Worm (Caenorhabditis elegans): ENCODE measurements around the gene T24H10.4.

T24H10.4 gene

DNA sequence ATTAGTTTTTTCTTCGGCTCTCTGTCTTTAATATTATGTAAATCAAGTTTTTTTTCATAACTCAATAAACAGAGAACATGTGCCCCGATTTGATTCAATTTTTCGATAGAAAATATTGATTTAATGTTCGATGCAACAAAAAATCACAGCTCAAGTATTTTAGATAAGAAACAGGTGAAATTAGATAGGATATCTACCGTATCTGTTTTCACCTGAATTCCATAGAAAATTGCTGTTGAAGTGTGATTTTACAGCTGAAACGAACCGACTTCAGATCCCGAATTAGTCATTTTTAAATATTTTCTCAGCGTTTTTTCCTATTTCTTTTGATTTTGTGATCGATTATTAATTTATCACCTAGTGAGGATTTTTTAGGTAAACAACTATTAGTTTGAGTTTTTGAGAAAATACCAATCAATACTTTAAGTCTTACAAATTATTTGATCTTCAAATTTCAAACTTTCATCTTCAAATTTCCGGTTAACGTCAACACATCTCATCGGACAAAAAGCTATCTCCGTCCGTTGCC is 29.9 kb downstream of the T24H10.4 start, which contains the start of gene Y9C2UA.1:
Gene Y9C2UA.1 (plus strand): TSS at position 479 of the 529 bp plus-strand sequence.
- no peak for TF ChIP-seq snpc-4 (tag; optimal IDR thresholded peaks at IDR 0.05)
- TF ChIP-seq ceh-83 (GFP tag; optimal IDR thresholded peaks at IDR 0.05) = no peak
- TF ChIP-seq cnd-1 (tag; optimal IDR thresholded peaks at IDR 0.05) = no peak
- TF ChIP-seq unc-120 (tag; optimal IDR thresholded peaks at IDR 0.05; ENCODE audit: poor library complexity, severe bottlenecking) = no peak
- TF ChIP-seq zip-8 (tag; optimal IDR thresholded peaks at IDR 0.05) = no peak
- no peak for TF ChIP-seq mab-5 (tag; optimal IDR thresholded peaks at IDR 0.05)
- TF ChIP-seq flh-1 (GFP tag; optimal IDR thresholded peaks at IDR 0.05) = no peak
- TF ChIP-seq sptf-1 (tag; optimal IDR thresholded peaks at IDR 0.05) = no peak
- no peak for TF ChIP-seq nhr-2 (tag; optimal IDR thresholded peaks at IDR 0.05)
- no peak for TF ChIP-seq sem-2 (GFP tag; optimal IDR thresholded peaks at IDR 0.05)
- TF ChIP-seq unc-39 (tag; optimal IDR thresholded peaks at IDR 0.05) = no peak
- no peak for TF ChIP-seq blmp-1 (tag; optimal IDR thresholded peaks at IDR 0.05)
- TF ChIP-seq unc-62 (GFP tag; optimal IDR thresholded peaks at IDR 0.05) = no peak

DNA sequence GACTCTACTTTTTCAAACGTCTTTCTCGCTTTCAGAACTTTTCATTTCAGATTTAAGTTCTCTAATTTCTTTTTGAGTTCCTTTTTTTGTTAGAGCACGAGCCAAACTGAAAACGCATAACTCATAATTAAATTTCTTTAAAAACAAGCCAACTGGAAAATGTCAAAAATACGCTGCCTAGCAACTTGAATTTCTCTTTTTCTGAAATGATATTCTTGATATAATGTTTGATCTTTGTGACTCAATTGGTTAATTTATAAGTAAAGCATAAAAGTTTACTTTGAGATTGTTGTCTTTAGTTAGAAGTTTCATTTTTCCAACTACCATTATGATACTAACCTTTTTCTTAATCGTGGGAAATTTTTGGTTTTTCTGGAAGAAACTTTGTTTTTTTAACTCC is 31.8 kb downstream of the T24H10.4 start:
- TF ChIP-seq blmp-1 (tag; optimal IDR thresholded peaks at IDR 0.05) = no peak
- no peak for TF ChIP-seq unc-39 (tag; optimal IDR thresholded peaks at IDR 0.05)
- TF ChIP-seq sptf-1 (tag; optimal IDR thresholded peaks at IDR 0.05) = no peak
- no peak for TF ChIP-seq mab-5 (tag; optimal IDR thresholded peaks at IDR 0.05)
- no peak for TF ChIP-seq bed-3 (GFP tag; optimal IDR thresholded peaks at IDR 0.05)
- no peak for TF ChIP-seq nhr-28 (tag; optimal IDR thresholded peaks at IDR 0.05)
- no peak for TF ChIP-seq lin-13 (tag; optimal IDR thresholded peaks at IDR 0.05)
- TF ChIP-seq mep-1 (tag; optimal IDR thresholded peaks at IDR 0.05) = no peak
- no peak for TF ChIP-seq mls-2 (tag; optimal IDR thresholded peaks at IDR 0.05)
- no peak for TF ChIP-seq sem-2 (GFP tag; optimal IDR thresholded peaks at IDR 0.05)
- TF ChIP-seq flh-1 (GFP tag; optimal IDR thresholded peaks at IDR 0.05) = no peak
- no peak for TF ChIP-seq ztf-11 (tag; optimal IDR thresholded peaks at IDR 0.05)
- no peak for TF ChIP-seq ceh-39 (tag; optimal IDR thresholded peaks at IDR 0.05)
- TF ChIP-seq nhr-237 (tag; optimal IDR thresholded peaks at IDR 0.05) = no peak
- no peak for TF ChIP-seq ceh-83 (GFP tag; optimal IDR thresholded peaks at IDR 0.05)
- no peak for TF ChIP-seq lsy-2 (tag; optimal IDR thresholded peaks at IDR 0.05)
- TF ChIP-seq elt-3 (tag; optimal IDR thresholded peaks at IDR 0.05) = no peak

- TF ChIP-seq ztf-11 (tag; optimal IDR thresholded peaks at IDR 0.05) (no peak), lin-13 (tag; optimal IDR thresholded peaks at IDR 0.05) (no peak)
Observed at ce11 chrII:9143795-9144194, 34.5 kb downstream of the T24H10.4 start.

- TF ChIP-seq zip-8 (tag; optimal IDR thresholded peaks at IDR 0.05) (no peak), M03D4.4 (tag; optimal IDR thresholded peaks at IDR 0.05) (no peak), ceh-43 (GFP tag; optimal IDR thresholded peaks at IDR 0.05) (no peak), hlh-1 (tag; optimal IDR thresholded peaks at IDR 0.05) (no peak), drap-1 (GFP tag; optimal IDR thresholded peaks at IDR 0.05) (no peak), pha-4 (tag; optimal IDR thresholded peaks at IDR 0.05) (no peak), unc-120 (tag; optimal IDR thresholded peaks at IDR 0.05; ENCODE audit: poor library complexity, severe bottlenecking) (no peak), nhr-28 (tag; optimal IDR thresholded peaks at IDR 0.05) (no peak)
Observed at ce11 chrII:9144366-9144765, 35.0 kb downstream of the T24H10.4 start.

- TF ChIP-seq ceh-43 (GFP tag; optimal IDR thresholded peaks at IDR 0.05) (no peak), ceh-39 (tag; optimal IDR thresholded peaks at IDR 0.05) (no peak), elt-1 (tag; optimal IDR thresholded peaks at IDR 0.05; ENCODE audit: borderline replicate concordance, insufficient read depth) (no peak), M03D4.4 (tag; optimal IDR thresholded peaks at IDR 0.05) (no peak), tbx-8 (GFP tag; optimal IDR thresholded peaks at IDR 0.05) (no peak), lin-13 (tag; optimal IDR thresholded peaks at IDR 0.05) (no peak), pha-4 (tag; optimal IDR thresholded peaks at IDR 0.05) (no peak), blmp-1 (tag; optimal IDR thresholded peaks at IDR 0.05) (no peak), hlh-1 (tag; optimal IDR thresholded peaks at IDR 0.05) (no peak), mep-1 (tag; optimal IDR thresholded peaks at IDR 0.05) (no peak), bed-3 (GFP tag; optimal IDR thresholded peaks at IDR 0.05) (no peak), unc-62 (GFP tag; optimal IDR thresholded peaks at IDR 0.05) (no peak), sem-2 (GFP tag; optimal IDR thresholded peaks at IDR 0.05) (no peak), ztf-11 (tag; optimal IDR thresholded peaks at IDR 0.05) (no peak), ham-2 (GFP tag; optimal IDR thresholded peaks at IDR 0.05) (no peak), unc-39 (tag; optimal IDR thresholded peaks at IDR 0.05) (no peak), snpc-4 (tag; optimal IDR thresholded peaks at IDR 0.05) (no peak), drap-1 (GFP tag; optimal IDR thresholded peaks at IDR 0.05) (no peak)
Observed at ce11 chrII:9145961-9146360, 36.6 kb downstream of the T24H10.4 start, which contains the start of gene W07A12.4. TSS of gene W07A12.4 (plus strand) at chrII:9146261.

Data from whole organism, mixed stage, embryonic.